In the genomic region with DNA sequence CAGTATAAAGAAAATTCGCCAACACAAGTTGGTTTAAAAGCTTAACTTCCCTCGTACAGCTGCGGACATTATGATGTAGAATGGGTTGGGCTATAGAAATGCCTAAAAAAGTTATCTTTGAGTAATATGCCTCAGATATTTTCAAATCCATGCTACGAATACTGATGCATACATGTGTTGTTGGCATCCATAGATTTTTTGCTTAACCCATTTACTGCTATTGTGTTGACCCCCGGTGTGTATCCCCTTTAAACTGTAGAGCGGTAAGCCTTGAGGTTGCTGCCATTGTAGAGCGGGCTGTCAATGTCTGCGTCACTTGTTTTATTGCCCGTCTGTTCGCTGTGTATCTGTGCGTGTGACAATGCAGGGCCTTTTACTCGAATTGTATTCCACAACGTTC, we compare ENCODE assay signal across 1 fruit fly cellular context.
TF ChIP-seq lines count a peak whose summit lies in the region.

No protein-coding gene starts in this region.

TF ChIP-seq in whole organism, embryonic, 481 proteins besides CTCF, POLR2A, EP300 and RAD21 (continued from another document and continues in another):
- TF ChIP-seq CG7271 (tag; optimal IDR thresholded peaks at IDR 0.05; lab: Kevin White, UChicago) (no peak), sob (GFP tag; IDR thresholded peaks at IDR 0.05; lab: Robert Waterston, UW) (peak; percentile 83), unc-4 (GFP tag; IDR thresholded peaks at IDR 0.05; lab: Robert Waterston, UW; ENCODE audit: partially characterized antibody) (no peak), az2 (GFP tag; optimal IDR thresholded peaks at IDR 0.05; lab: Kevin White, UChicago) (peak; percentile 64), aop (GFP tag; IDR thresholded peaks at IDR 0.05; lab: Robert Waterston, UW) (0 out of 2 replicates have a peak, but pooled peaks have one; percentile 4), Blimp-1 (GFP tag; optimal IDR thresholded peaks at IDR 0.05; lab: Kevin White, UChicago) (peak; percentile 70), tap (tag; optimal IDR thresholded peaks at IDR 0.05; lab: Kevin White, UChicago) (peak; percentile 70), vnd (GFP tag; IDR thresholded peaks at IDR 0.05; lab: Robert Waterston, UW; ENCODE audit: partially characterized antibody) (no peak), salm (tag; optimal IDR thresholded peaks at IDR 0.05; lab: Kevin White, UChicago) (peak; percentile 61), CG13624 (GFP tag; optimal IDR thresholded peaks at IDR 0.05; lab: Kevin White, UChicago) (peak; percentile 54), MTF-1 (GFP tag; optimal IDR thresholded peaks at IDR 0.05; lab: Kevin White, UChicago; ENCODE audit: borderline replicate concordance) (peak; percentile 49), Chrac-16 (GFP tag; optimal IDR thresholded peaks at IDR 0.05; lab: Kevin White, UChicago) (peak; percentile 65), Sox102F (GFP tag; optimal IDR thresholded peaks at IDR 0.05; lab: Kevin White, UChicago) (peak; percentile 74), Stat92E (GFP tag; optimal IDR thresholded peaks at IDR 0.05; lab: Kevin White, UChicago) (no peak), CG17912 (GFP tag; optimal IDR thresholded peaks at IDR 0.05; lab: Kevin White, UChicago) (no peak), cas (GFP tag; IDR thresholded peaks at IDR 0.05; lab: Robert Waterston, UW) (0 out of 2 replicates have a peak, but pooled peaks have one; percentile 37), gt (GFP tag; IDR thresholded peaks at IDR 0.05; lab: Robert Waterston, UW) (0 out of 2 replicates have a peak, but pooled peaks have one; percentile 29), onecut (GFP tag; IDR thresholded peaks at IDR 0.05; lab: Robert Waterston, UW) (peak; percentile 69), CG4328 (GFP tag; optimal IDR thresholded peaks at IDR 0.05; lab: Kevin White, UChicago) (peak; percentile 2), HLHmδ (GFP tag; optimal IDR thresholded peaks at IDR 0.05; lab: Kevin White, UChicago) (no peak), CG11504 (tag; optimal IDR thresholded peaks at IDR 0.05; lab: Kevin White, UChicago) (peak; percentile 82), CG7963 (GFP tag; IDR thresholded peaks at IDR 0.05; lab: Robert Waterston, UW; ENCODE audit: partially characterized antibody) (no peak), CG31224 (GFP tag; IDR thresholded peaks at IDR 0.05; lab: Robert Waterston, UW) (peak; percentile 61), ttk (GFP tag; IDR thresholded peaks at IDR 0.05; lab: Robert Waterston, UW) (peak; percentile 55; the same call in 1 of the 2 replicates), slou (GFP tag; optimal IDR thresholded peaks at IDR 0.05; lab: Kevin White, UChicago) (no peak), Xbp1 (GFP tag; optimal IDR thresholded peaks at IDR 0.05; lab: Kevin White, UChicago) (peak; percentile 71), lilli (GFP tag; optimal IDR thresholded peaks at IDR 0.05; lab: Kevin White, UChicago) (peak; percentile 80), ato (GFP tag; IDR thresholded peaks at IDR 0.05; lab: Robert Waterston, UW; ENCODE audit: partially characterized antibody) (no peak), CG2129 (GFP tag; IDR thresholded peaks at IDR 0.05; lab: Robert Waterston, UW; ENCODE audit: partially characterized antibody) (no peak), grau (tag; optimal IDR thresholded peaks at IDR 0.05; lab: Kevin White, UChicago) (peak; percentile 71), zfh1 (GFP tag; IDR thresholded peaks at IDR 0.05; lab: Robert Waterston, UW) (peak; percentile 72), crc (GFP tag; optimal IDR thresholded peaks at IDR 0.05; lab: Kevin White, UChicago) (peak; percentile 48), Optix (GFP tag; IDR thresholded peaks at IDR 0.05; lab: Robert Waterston, UW) (peak; percentile 80), Fer1 (GFP tag; optimal IDR thresholded peaks at IDR 0.05; lab: Kevin White, UChicago) (peak; percentile 81), Drgx (GFP tag; IDR thresholded peaks at IDR 0.05; lab: Robert Waterston, UW) (peak; percentile 88), CG13424 (tag; optimal IDR thresholded peaks at IDR 0.05; lab: Kevin White, UChicago) (peak; percentile 65), pb (GFP tag; optimal IDR thresholded peaks at IDR 0.05; lab: Kevin White, UChicago) (peak; percentile 62), tll (GFP tag; optimal IDR thresholded peaks at IDR 0.05; lab: Kevin White, UChicago) (no peak), Aef1 (GFP tag; IDR thresholded peaks at IDR 0.05; lab: Robert Waterston, UW) (peak; percentile 43; the same call in 1 of the 3 replicates), Dp (GFP tag; optimal IDR thresholded peaks at IDR 0.05; lab: Kevin White, UChicago) (no peak), CG8944 (GFP tag; optimal IDR thresholded peaks at IDR 0.05; lab: Kevin White, UChicago) (peak; percentile 65), CG10565 (GFP tag; optimal IDR thresholded peaks at IDR 0.05; lab: Kevin White, UChicago) (no peak), Nf-YB (GFP tag; optimal IDR thresholded peaks at IDR 0.05; lab: Kevin White, UChicago) (peak; percentile 18), CG7928 (GFP tag; optimal IDR thresholded peaks at IDR 0.05; lab: Kevin White, UChicago) (peak; percentile 40), esg (GFP tag; conservative IDR thresholded peaks at IDR 0.05; lab: Robert Waterston, UW) (peak; percentile 72), GATAe (GFP tag; conservative IDR thresholded peaks at IDR 0.05; lab: Robert Waterston, UW) (no peak), CG18599 (GFP tag; optimal IDR thresholded peaks at IDR 0.05; lab: Kevin White, UChicago) (peak; percentile 80), CG10654 (GFP tag; optimal IDR thresholded peaks at IDR 0.05; lab: Kevin White, UChicago) (peak; percentile 51), Tbp (GFP tag; optimal IDR thresholded peaks at IDR 0.05; lab: Kevin White, UChicago) (no peak), fd102C (GFP tag; optimal IDR thresholded peaks at IDR 0.05; lab: Kevin White, UChicago) (no peak), CG18262 (tag; optimal IDR thresholded peaks at IDR 0.05; lab: Kevin White, UChicago) (peak; percentile 56), ind (GFP tag; optimal IDR thresholded peaks at IDR 0.05; lab: Kevin White, UChicago) (peak; percentile 81), CG6813 (GFP tag; optimal IDR thresholded peaks at IDR 0.05; lab: Kevin White, UChicago) (peak; percentile 66), tup (GFP tag; optimal IDR thresholded peaks at IDR 0.05; lab: Kevin White, UChicago) (peak; percentile 29), pita (GFP tag; optimal IDR thresholded peaks at IDR 0.05; lab: Kevin White, UChicago) (no peak), al (GFP tag; IDR thresholded peaks at IDR 0.05; lab: Robert Waterston, UW) (peak; percentile 57), CG5245 (GFP tag; optimal IDR thresholded peaks at IDR 0.05; lab: Kevin White, UChicago) (peak; percentile 65), dysf (GFP tag; IDR thresholded peaks at IDR 0.05; lab: Robert Waterston, UW) (peak; percentile 87), sim (GFP tag; IDR thresholded peaks at IDR 0.05; lab: Robert Waterston, UW) (no peak; the same call in 1 of the 2 replicates), CG14441 (GFP tag; IDR thresholded peaks at IDR 0.05; lab: Robert Waterston, UW) (peak; percentile 82), NC2α (GFP tag; optimal IDR thresholded peaks at IDR 0.05; lab: Kevin White, UChicago) (no peak), vvl (GFP tag; IDR thresholded peaks at IDR 0.05; lab: Robert Waterston, UW) (peak; percentile 88), zfh2 (GFP tag; optimal IDR thresholded peaks at IDR 0.05; lab: Kevin White, UChicago) (peak; percentile 67), CG18764 (GFP tag; optimal IDR thresholded peaks at IDR 0.05; lab: Kevin White, UChicago) (peak; percentile 35), CG3407 (GFP tag; optimal IDR thresholded peaks at IDR 0.05; lab: Kevin White, UChicago) (peak; percentile 48), D (optimal IDR thresholded peaks at IDR 0.05; lab: Kevin White, UChicago) (no peak), D (GFP tag; optimal IDR thresholded peaks at IDR 0.05; lab: Kevin White, UChicago) (peak; percentile 56), CG10274 (GFP tag; optimal IDR thresholded peaks at IDR 0.05; lab: Kevin White, UChicago) (peak; percentile 45), klu (GFP tag; IDR thresholded peaks at IDR 0.05; lab: Robert Waterston, UW) (0 out of 2 replicates have a peak, but pooled peaks have one; percentile 25), HHEX (GFP tag; optimal IDR thresholded peaks at IDR 0.05; lab: Kevin White, UChicago) (peak; percentile 76), Sin3A (optimal IDR thresholded peaks at IDR 0.05; lab: Kevin White, UChicago) (no peak), abd-A (tag; optimal IDR thresholded peaks at IDR 0.05; lab: Kevin White, UChicago) (peak; percentile 2), exex (tag; optimal IDR thresholded peaks at IDR 0.05; lab: Kevin White, UChicago) (no peak), CG1647 (GFP tag; optimal IDR thresholded peaks at IDR 0.05; lab: Kevin White, UChicago) (peak; percentile 45), CG32532 (GFP tag; IDR thresholded peaks at IDR 0.05; lab: Robert Waterston, UW) (peak; percentile 76), repo (GFP tag; optimal IDR thresholded peaks at IDR 0.05; lab: Kevin White, UChicago) (peak; percentile 53), nau (GFP tag; optimal IDR thresholded peaks at IDR 0.05; lab: Kevin White, UChicago) (peak; percentile 62), mld (GFP tag; IDR thresholded peaks at IDR 0.05; lab: Robert Waterston, UW; ENCODE audit: partially characterized antibody) (no peak), hb (GFP tag; IDR thresholded peaks at IDR 0.05; lab: Robert Waterston, UW; ENCODE audit: partially characterized antibody) (no peak), Dfd (GFP tag; optimal IDR thresholded peaks at IDR 0.05; lab: Kevin White, UChicago) (no peak), Bdp1 (GFP tag; optimal IDR thresholded peaks at IDR 0.05; lab: Kevin White, UChicago) (peak; percentile 34), CG3163 (GFP tag; optimal IDR thresholded peaks at IDR 0.05; lab: Kevin White, UChicago) (peak; percentile 34), cwo (GFP tag; optimal IDR thresholded peaks at IDR 0.05; lab: Kevin White, UChicago) (peak; percentile 75), run (tag; optimal IDR thresholded peaks at IDR 0.05; lab: Kevin White, UChicago) (peak; percentile 21), Six4 (GFP tag; optimal IDR thresholded peaks at IDR 0.05; lab: Kevin White, UChicago) (peak; percentile 41), gcm2 (GFP tag; optimal IDR thresholded peaks at IDR 0.05; lab: Kevin White, UChicago) (peak; percentile 44), inv (GFP tag; IDR thresholded peaks at IDR 0.05; lab: Robert Waterston, UW; ENCODE audit: partially characterized antibody) (no peak), dpn (GFP tag; optimal IDR thresholded peaks at IDR 0.05; lab: Kevin White, UChicago) (peak; percentile 75 to 81), shn (GFP tag; optimal IDR thresholded peaks at IDR 0.05; lab: Kevin White, UChicago) (no peak), CG4730 (GFP tag; IDR thresholded peaks at IDR 0.05; lab: Robert Waterston, UW) (peak; percentile 60), CG31365 (tag; optimal IDR thresholded peaks at IDR 0.05; lab: Kevin White, UChicago) (peak; percentile 49), Poxn (GFP tag; IDR thresholded peaks at IDR 0.05; lab: Robert Waterston, UW) (no peak), CG16813 (GFP tag; IDR thresholded peaks at IDR 0.05; lab: Robert Waterston, UW; ENCODE audit: partially characterized antibody) (no peak), CG12659 (GFP tag; optimal IDR thresholded peaks at IDR 0.05; lab: Kevin White, UChicago) (peak; percentile 74), CG17359 (tag; optimal IDR thresholded peaks at IDR 0.05; lab: Kevin White, UChicago) (peak; percentile 85), CG10209 (GFP tag; optimal IDR thresholded peaks at IDR 0.05; lab: Kevin White, UChicago) (peak; percentile 74), Neu2 (GFP tag; optimal IDR thresholded peaks at IDR 0.05; lab: Kevin White, UChicago; ENCODE audit: borderline replicate concordance) (no peak), Antp (GFP tag; optimal IDR thresholded peaks at IDR 0.05; lab: Kevin White, UChicago) (peak; percentile 82), Hmr (GFP tag; optimal IDR thresholded peaks at IDR 0.05; lab: Kevin White, UChicago) (peak; percentile 81), CG16863 (GFP tag; optimal IDR thresholded peaks at IDR 0.05; lab: Kevin White, UChicago) (peak; percentile 60), CG12299 (tag; optimal IDR thresholded peaks at IDR 0.05; lab: Kevin White, UChicago) (peak; percentile 34), CG1529 (GFP tag; optimal IDR thresholded peaks at IDR 0.05; lab: Kevin White, UChicago) (no peak), CG6654 (GFP tag; optimal IDR thresholded peaks at IDR 0.05; lab: Kevin White, UChicago) (peak; percentile 28), CG8281 (tag; optimal IDR thresholded peaks at IDR 0.05; lab: Kevin White, UChicago) (peak; percentile 28), CG10979 (tag; optimal IDR thresholded peaks at IDR 0.05; lab: Kevin White, UChicago) (peak; percentile 50), CG10147 (GFP tag; optimal IDR thresholded peaks at IDR 0.05; lab: Kevin White, UChicago) (peak; percentile 51), Dip3 (GFP tag; optimal IDR thresholded peaks at IDR 0.05; lab: Kevin White, UChicago) (peak; percentile 71), ase (GFP tag; IDR thresholded peaks at IDR 0.05; lab: Robert Waterston, UW) (peak; percentile 63; the same call in 2 of the 3 replicates), corto (GFP tag; optimal IDR thresholded peaks at IDR 0.05; lab: Kevin White, UChicago) (peak; percentile 78), CG1233 (GFP tag; optimal IDR thresholded peaks at IDR 0.05; lab: Kevin White, UChicago) (peak; percentile 73), bab2 (GFP tag; optimal IDR thresholded peaks at IDR 0.05; lab: Kevin White, UChicago) (peak; percentile 63), CG4360 (GFP tag; IDR thresholded peaks at IDR 0.05; lab: Robert Waterston, UW) (peak; percentile 50; the same call in 1 of the 2 replicates), CG11560 (tag; IDR thresholded peaks at IDR 0.05; lab: Robert Waterston, UW) (no peak), CG10366 (GFP tag; IDR thresholded peaks at IDR 0.05; lab: Robert Waterston, UW) (peak; percentile 80), Myb (GFP tag; optimal IDR thresholded peaks at IDR 0.05; lab: Kevin White, UChicago) (peak; percentile 60), CG11398 (GFP tag; optimal IDR thresholded peaks at IDR 0.05; lab: Kevin White, UChicago) (peak; percentile 74), CG9817 (tag; optimal IDR thresholded peaks at IDR 0.05; lab: Kevin White, UChicago) (peak; percentile 70), CG14050 (GFP tag; IDR thresholded peaks at IDR 0.05; lab: Robert Waterston, UW) (peak; percentile 64; the same call in 2 of the 3 replicates), Side (GFP tag; optimal IDR thresholded peaks at IDR 0.05; lab: Kevin White, UChicago) (peak; percentile 62), Mes4 (GFP tag; optimal IDR thresholded peaks at IDR 0.05; lab: Kevin White, UChicago) (peak; percentile 24), Asciz (GFP tag; optimal IDR thresholded peaks at IDR 0.05; lab: Kevin White, UChicago) (peak; percentile 55), CG2678 (tag; optimal IDR thresholded peaks at IDR 0.05; lab: Kevin White, UChicago) (peak; percentile 81), so (GFP tag; IDR thresholded peaks at IDR 0.05; lab: Robert Waterston, UW) (peak; percentile 83), CG32767 (GFP tag; IDR thresholded peaks at IDR 0.05; lab: Robert Waterston, UW) (peak; percentile 70)
